Worm (Caenorhabditis elegans): ENCODE data around the gene trpp-12.

trpp-12 gene

DNA sequence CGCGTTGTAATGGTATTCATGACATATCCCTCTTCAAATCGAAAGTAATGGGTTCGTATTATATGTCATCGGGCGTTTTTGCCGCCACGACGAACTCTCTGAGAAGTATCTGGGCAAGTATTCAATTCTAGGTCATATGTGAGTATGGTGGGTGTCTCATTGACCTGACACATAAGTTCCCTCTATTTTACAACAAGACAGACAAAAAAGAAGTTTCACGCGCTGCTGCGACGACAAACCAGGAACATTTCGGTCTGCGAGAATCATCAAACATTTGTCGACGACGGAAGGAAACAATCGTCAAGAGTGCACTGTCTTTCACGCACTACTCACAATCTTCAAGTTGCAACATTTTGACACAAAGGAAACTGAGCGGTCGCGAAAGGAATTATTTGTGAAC, 15.8 kb downstream of the trpp-12 start:
- TF ChIP-seq C34F6.9 (tag; optimal IDR thresholded peaks at IDR 0.05) (no peak), nhr-25 (tag; optimal IDR thresholded peaks at IDR 0.05) (no peak), dmd-4 (tag; optimal IDR thresholded peaks at IDR 0.05) (no peak), ztf-4 (tag; optimal IDR thresholded peaks at IDR 0.05) (no peak), unc-39 (tag; optimal IDR thresholded peaks at IDR 0.05) (no peak), R02D3.7 (tag; optimal IDR thresholded peaks at IDR 0.05) (no peak), nhr-129 (tag; optimal IDR thresholded peaks at IDR 0.05) (no peak), zag-1 (tag; optimal IDR thresholded peaks at IDR 0.05) (no peak), ama-1 (optimal IDR thresholded peaks at IDR 0.05) (no peak), lin-11 (tag; optimal IDR thresholded peaks at IDR 0.05) (no peak), mdl-1 (tag; optimal IDR thresholded peaks at IDR 0.05) (no peak), nhr-77 (tag; optimal IDR thresholded peaks at IDR 0.05) (no peak), snpc-4 (tag; optimal IDR thresholded peaks at IDR 0.05) (no peak), fos-1 (tag; optimal IDR thresholded peaks at IDR 0.05) (peak; percentile 12), ceh-82 (tag; optimal IDR thresholded peaks at IDR 0.05) (no peak), nhr-11 (tag; optimal IDR thresholded peaks at IDR 0.05) (no peak), ztf-11 (tag; optimal IDR thresholded peaks at IDR 0.05) (no peak), lin-39 (tag; optimal IDR thresholded peaks at IDR 0.05) (no peak), sma-3 (GFP tag; optimal IDR thresholded peaks at IDR 0.05) (no peak), lin-13 (GFP tag; optimal IDR thresholded peaks at IDR 0.05) (no peak), skn-1 (tag; optimal IDR thresholded peaks at IDR 0.05) (no peak), egl-27 (tag; optimal IDR thresholded peaks at IDR 0.05) (peak; percentile 26), nhr-10 (tag; optimal IDR thresholded peaks at IDR 0.05) (no peak), mbf-1 (tag; optimal IDR thresholded peaks at IDR 0.05) (no peak), sma-9 (GFP tag; optimal IDR thresholded peaks at IDR 0.05) (no peak), sma-9 (tag; optimal IDR thresholded peaks at IDR 0.05) (no peak), blmp-1 (tag; optimal IDR thresholded peaks at IDR 0.05; ENCODE audit: insufficient read depth) (no peak), F13H6.1 (tag; optimal IDR thresholded peaks at IDR 0.05) (peak; percentile 14)

DNA sequence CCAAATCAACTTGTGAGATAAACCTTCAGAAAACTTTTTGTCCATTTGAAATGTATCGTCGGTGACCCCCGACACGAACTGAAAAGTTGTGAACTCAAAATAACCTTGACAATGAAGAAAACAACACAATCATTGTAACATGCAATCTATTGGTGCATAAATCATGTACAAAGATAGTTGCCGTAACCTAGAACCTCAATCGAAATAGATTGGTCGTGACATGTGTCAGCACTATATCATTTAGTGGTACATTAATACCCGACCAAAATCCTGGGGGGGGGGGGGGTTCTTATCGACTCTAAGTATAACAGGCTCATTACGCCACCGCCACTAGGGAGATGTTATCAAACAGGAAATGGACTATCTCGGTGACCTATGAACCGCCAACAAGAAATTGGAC, 17.4 kb downstream of the trpp-12 start:
- TF ChIP-seq nhr-129 (tag; optimal IDR thresholded peaks at IDR 0.05) (no peak), dmd-4 (tag; optimal IDR thresholded peaks at IDR 0.05) (no peak), nhr-25 (tag; optimal IDR thresholded peaks at IDR 0.05) (peak; percentile 32), ceh-16 (tag; optimal IDR thresholded peaks at IDR 0.05) (peak; percentile 26), lin-39 (tag; optimal IDR thresholded peaks at IDR 0.05) (no peak), nhr-6 (tag; optimal IDR thresholded peaks at IDR 0.05) (no peak)

DNA sequence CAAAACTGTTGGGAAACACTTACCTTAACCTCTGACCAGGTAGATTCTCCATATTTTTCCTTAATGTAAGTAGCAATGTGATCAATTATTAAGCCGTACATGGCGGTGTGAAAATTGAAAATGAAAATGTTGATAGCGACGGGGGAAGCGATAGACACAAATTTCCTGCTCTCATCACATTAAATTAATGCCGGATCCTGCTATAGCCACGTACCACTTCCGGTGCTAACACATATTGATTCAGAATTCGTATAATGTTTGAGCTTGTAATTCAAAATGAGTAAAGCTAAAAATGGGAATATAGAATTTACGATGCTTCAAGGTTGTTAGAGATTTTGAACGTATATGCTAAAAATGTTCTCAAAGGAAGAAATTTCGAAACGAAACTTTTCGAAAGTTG, 17.9 kb downstream of the trpp-12 start, which contains the start of gene gcy-31:
TSS of gene gcy-31 (minus strand) at position 101 of the 400 bp plus-strand sequence.
- TF ChIP-seq sma-3 (GFP tag; optimal IDR thresholded peaks at IDR 0.05) (no peak), ztf-11 (tag; optimal IDR thresholded peaks at IDR 0.05) (no peak), nhr-77 (tag; optimal IDR thresholded peaks at IDR 0.05) (no peak), nhr-23 (tag; optimal IDR thresholded peaks at IDR 0.05) (no peak), zag-1 (tag; optimal IDR thresholded peaks at IDR 0.05) (no peak), alr-1 (tag; optimal IDR thresholded peaks at IDR 0.05) (no peak), nhr-11 (tag; optimal IDR thresholded peaks at IDR 0.05) (no peak), nhr-10 (tag; optimal IDR thresholded peaks at IDR 0.05) (no peak), ama-1 (optimal IDR thresholded peaks at IDR 0.05) (no peak), ZK546.5 (tag; optimal IDR thresholded peaks at IDR 0.05) (no peak), nhr-25 (tag; optimal IDR thresholded peaks at IDR 0.05) (no peak), lin-11 (tag; optimal IDR thresholded peaks at IDR 0.05) (no peak)

DNA sequence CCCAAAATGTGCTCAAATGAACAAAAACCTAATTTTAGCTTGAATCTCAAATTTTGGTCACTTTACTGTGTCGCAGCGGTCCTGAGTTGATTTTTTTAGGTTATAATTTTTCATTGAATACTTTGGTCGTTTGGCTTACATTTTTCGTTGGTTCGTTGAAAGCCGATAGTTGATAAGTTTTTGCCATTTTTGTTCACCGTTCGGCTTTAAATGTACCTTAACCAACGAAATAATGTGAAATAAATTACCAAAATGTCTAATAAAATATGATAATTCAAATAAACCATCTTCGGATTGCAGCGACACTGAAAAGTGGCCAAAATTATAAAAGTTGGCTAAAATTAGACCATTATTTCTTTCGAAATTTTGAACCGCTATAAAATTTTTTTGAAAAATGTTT, 20.8 kb downstream of the trpp-12 start:
- TF ChIP-seq lin-13 (GFP tag; optimal IDR thresholded peaks at IDR 0.05) (no peak), ama-1 (optimal IDR thresholded peaks at IDR 0.05) (no peak), nhr-10 (tag; optimal IDR thresholded peaks at IDR 0.05) (no peak)

DNA sequence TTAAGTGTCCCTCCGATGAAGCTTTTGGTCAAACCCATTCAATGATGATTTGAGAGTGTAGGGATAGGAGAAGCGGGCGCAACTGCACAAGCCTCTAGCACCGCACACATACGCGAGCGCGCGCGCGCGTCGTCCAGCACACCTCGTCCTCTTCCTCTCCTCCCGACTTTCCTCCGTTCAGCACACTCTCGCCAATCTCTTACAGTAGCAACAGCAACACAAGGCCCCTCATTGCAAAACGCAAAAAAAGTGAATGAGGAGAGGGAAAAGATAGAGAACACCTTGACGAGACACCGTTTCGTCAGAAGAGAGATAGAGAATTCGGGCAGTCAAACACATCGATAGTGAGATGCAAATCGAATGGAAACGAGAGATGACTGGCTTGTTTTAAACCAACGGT, 23.0 kb downstream of the trpp-12 start:
- TF ChIP-seq F13H6.1 (tag; optimal IDR thresholded peaks at IDR 0.05) (peak; percentile 78), nhr-6 (tag; optimal IDR thresholded peaks at IDR 0.05) (peak; percentile 9), C34F6.9 (tag; optimal IDR thresholded peaks at IDR 0.05) (peak; percentile 59), lsy-2 (tag; optimal IDR thresholded peaks at IDR 0.05) (peak; percentile 9 to 44), nhr-129 (tag; optimal IDR thresholded peaks at IDR 0.05) (peak; percentile 80), unc-55 (GFP tag; optimal IDR thresholded peaks at IDR 0.05) (peak; percentile 41), skn-1 (tag; optimal IDR thresholded peaks at IDR 0.05) (no peak), crh-2 (tag; optimal IDR thresholded peaks at IDR 0.05) (peak; percentile 40), sma-9 (GFP tag; optimal IDR thresholded peaks at IDR 0.05) (peak; percentile 14), sma-9 (tag; optimal IDR thresholded peaks at IDR 0.05) (no peak), unc-39 (tag; optimal IDR thresholded peaks at IDR 0.05) (no peak), peb-1 (tag; optimal IDR thresholded peaks at IDR 0.05) (no peak), ceh-16 (tag; optimal IDR thresholded peaks at IDR 0.05) (peak; percentile 7), egl-27 (tag; optimal IDR thresholded peaks at IDR 0.05) (peak; percentile 19), nhr-10 (tag; optimal IDR thresholded peaks at IDR 0.05) (no peak), elt-3 (tag; optimal IDR thresholded peaks at IDR 0.05) (no peak), ceh-82 (tag; optimal IDR thresholded peaks at IDR 0.05) (no peak), elt-1 (tag; optimal IDR thresholded peaks at IDR 0.05) (no peak), blmp-1 (tag; optimal IDR thresholded peaks at IDR 0.05; ENCODE audit: insufficient read depth) (peak; percentile 36), Y55F3AM.14 (GFP tag; optimal IDR thresholded peaks at IDR 0.05) (no peak), ZK546.5 (tag; optimal IDR thresholded peaks at IDR 0.05) (no peak), R02D3.7 (tag; optimal IDR thresholded peaks at IDR 0.05) (no peak), sma-3 (GFP tag; optimal IDR thresholded peaks at IDR 0.05) (peak; percentile 25), sem-4 (tag; optimal IDR thresholded peaks at IDR 0.05) (peak; percentile 30), fos-1 (tag; optimal IDR thresholded peaks at IDR 0.05) (peak; percentile 93), nhr-21 (tag; optimal IDR thresholded peaks at IDR 0.05) (peak; percentile 38), unc-62 (GFP tag; optimal IDR thresholded peaks at IDR 0.05) (no peak), nhr-25 (tag; optimal IDR thresholded peaks at IDR 0.05) (peak; percentile 30)

All from whole organism, L2 larva.